Fruit fly (Drosophila melanogaster): ENCODE data around the gene CG32576.

Gene CG32576

DNA sequence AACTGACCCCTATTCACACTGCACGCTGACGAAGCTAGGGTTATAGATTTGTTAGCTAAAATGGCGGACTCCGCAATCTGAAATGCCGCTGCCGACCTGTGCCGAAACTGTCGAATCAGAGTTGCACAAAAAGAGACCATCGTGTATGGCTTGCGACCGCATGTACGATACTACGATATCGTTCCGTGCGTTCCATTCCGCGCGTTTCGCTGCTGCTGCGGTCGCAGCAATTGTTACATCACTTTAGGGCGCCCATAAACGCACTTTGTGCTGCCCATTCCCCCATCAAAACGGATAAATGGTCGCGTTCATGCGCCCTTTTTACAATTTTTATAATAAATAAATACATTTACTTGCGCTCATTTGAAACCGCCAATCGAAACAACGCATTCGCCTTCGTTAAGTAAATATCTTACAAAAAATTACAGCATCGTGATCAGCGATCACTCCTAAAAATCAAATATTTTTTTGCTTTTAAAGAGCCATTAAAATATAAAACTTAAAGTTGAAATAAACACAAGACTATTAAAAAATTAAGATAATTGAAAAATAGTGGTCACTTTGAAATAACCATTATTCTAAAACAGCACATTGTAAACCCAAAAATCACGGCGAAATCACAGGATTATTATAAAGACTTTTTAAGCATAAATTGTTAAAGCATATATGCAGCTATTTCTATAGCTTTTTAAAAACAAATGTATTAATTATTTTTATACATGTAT is 32.0 kb upstream of the CG32576 start, which contains the start of gene Cyp1 (continued):
- TF ChIP-seq Meics (GFP tag; optimal IDR thresholded peaks at IDR 0.05): peak; percentile 22
- TF ChIP-seq CG12155 (GFP tag; optimal IDR thresholded peaks at IDR 0.05): no peak
- TF ChIP-seq CG4730 (GFP tag; IDR thresholded peaks at IDR 0.05): 0 out of 2 replicates have a peak, but pooled peaks have one; percentile 25
- TF ChIP-seq tna (GFP tag; IDR thresholded peaks at IDR 0.05; ENCODE audit: partially characterized antibody): peak; percentile 73
- TF ChIP-seq Mes4 (GFP tag; optimal IDR thresholded peaks at IDR 0.05): no peak
- no peak for TF ChIP-seq CG8944 (GFP tag; optimal IDR thresholded peaks at IDR 0.05)
- no peak for TF ChIP-seq pum (GFP tag; optimal IDR thresholded peaks at IDR 0.05)
- TF ChIP-seq ftz-f1 (GFP tag; optimal IDR thresholded peaks at IDR 0.05): peak; percentile 1
- no peak for TF ChIP-seq Jarid2 (GFP tag; optimal IDR thresholded peaks at IDR 0.05)
- peak; percentile 90 for TF ChIP-seq CG17186 (GFP tag; optimal IDR thresholded peaks at IDR 0.05)
- TF ChIP-seq CG11456 (GFP tag; IDR thresholded peaks at IDR 0.05): 0 out of 3 replicates have a peak, but pooled peaks have one; percentile 66
- TF ChIP-seq CG8924 (tag; optimal IDR thresholded peaks at IDR 0.05): peak; percentile 10
- no peak for TF ChIP-seq CG15696 (tag; optimal IDR thresholded peaks at IDR 0.05)
- peak; percentile 11 for TF ChIP-seq ind (GFP tag; optimal IDR thresholded peaks at IDR 0.05)
- TF ChIP-seq klu (GFP tag; IDR thresholded peaks at IDR 0.05): 0 out of 2 replicates have a peak, but pooled peaks have one; percentile 23
- peak; percentile 24 for TF ChIP-seq HmgZ (tag; optimal IDR thresholded peaks at IDR 0.05)
- peak; percentile 58; the same call in 2 of the 3 replicates for TF ChIP-seq CG14860 (GFP tag; IDR thresholded peaks at IDR 0.05; ENCODE audit: partially characterized antibody)
- no peak for TF ChIP-seq CG17568 (GFP tag; optimal IDR thresholded peaks at IDR 0.05)
- peak; percentile 64 for TF ChIP-seq E2f2 (GFP tag; IDR thresholded peaks at IDR 0.05)
- no peak for TF ChIP-seq CG33557 (GFP tag; optimal IDR thresholded peaks at IDR 0.05)
- TF ChIP-seq Pdp1 (GFP tag; optimal IDR thresholded peaks at IDR 0.05): peak in 1 of 2 experiments; percentile 99
- TF ChIP-seq CG4360 (GFP tag; IDR thresholded peaks at IDR 0.05): peak; percentile 46; the same call in 1 of the 2 replicates
- TF ChIP-seq Myb (GFP tag; optimal IDR thresholded peaks at IDR 0.05): peak; percentile 44
- no peak for TF ChIP-seq cas (GFP tag; IDR thresholded peaks at IDR 0.05)
- TF ChIP-seq dysf (GFP tag; IDR thresholded peaks at IDR 0.05): peak; percentile 47; the same call in 2 of the 3 replicates
- TF ChIP-seq ato (GFP tag; IDR thresholded peaks at IDR 0.05; ENCODE audit: partially characterized antibody): peak; percentile 82
- TF ChIP-seq CG6791 (GFP tag; IDR thresholded peaks at IDR 0.05; ENCODE audit: partially characterized antibody): peak; percentile 85
- TF ChIP-seq Scr (GFP tag; IDR thresholded peaks at IDR 0.05; ENCODE audit: partially characterized antibody): peak; percentile 76
- TF ChIP-seq ewg (GFP tag; optimal IDR thresholded peaks at IDR 0.05): peak; percentile 12
- peak; percentile 13 for TF ChIP-seq Sry-β (GFP tag; optimal IDR thresholded peaks at IDR 0.05)
- TF ChIP-seq toy (GFP tag; IDR thresholded peaks at IDR 0.05): 0 out of 2 replicates have a peak, but pooled peaks have one; percentile 8
- TF ChIP-seq Doc3 (GFP tag; IDR thresholded peaks at IDR 0.05; ENCODE audit: partially characterized antibody): 0 out of 3 replicates have a peak, but pooled peaks have one; percentile 42
- peak; percentile 28 for TF ChIP-seq gfzf (GFP tag; optimal IDR thresholded peaks at IDR 0.05)
- TF ChIP-seq Awh (GFP tag; IDR thresholded peaks at IDR 0.05): 0 out of 2 replicates have a peak, but pooled peaks have one; percentile 33
- TF ChIP-seq Sry-δ (GFP tag; optimal IDR thresholded peaks at IDR 0.05): peak; percentile 80
- TF ChIP-seq ase (GFP tag; IDR thresholded peaks at IDR 0.05): peak; percentile 37; the same call in 1 of the 3 replicates
- TF ChIP-seq her (GFP tag; optimal IDR thresholded peaks at IDR 0.05): peak; percentile 73
- 0 out of 2 replicates have a peak, but pooled peaks have one; percentile 31 for TF ChIP-seq Ada2b (GFP tag; IDR thresholded peaks at IDR 0.05)
- TF ChIP-seq gce (GFP tag; IDR thresholded peaks at IDR 0.05): peak; percentile 61; the same call in 2 of the 3 replicates
- peak; percentile 44; the same call in 1 of the 2 replicates for TF ChIP-seq Xrp1 (GFP tag; IDR thresholded peaks at IDR 0.05)
- TF ChIP-seq Dek (tag; optimal IDR thresholded peaks at IDR 0.05): no peak
- TF ChIP-seq HmgD (GFP tag; optimal IDR thresholded peaks at IDR 0.05): peak; percentile 4
- peak; percentile 72 for TF ChIP-seq CG18764 (GFP tag; optimal IDR thresholded peaks at IDR 0.05)
- peak; percentile 21; the same call in 1 of the 2 replicates for TF ChIP-seq CG9215 (GFP tag; IDR thresholded peaks at IDR 0.05)
- peak; percentile 47; the same call in 1 of the 3 replicates for TF ChIP-seq ken (GFP tag; IDR thresholded peaks at IDR 0.05)
- TF ChIP-seq Nf-YA (GFP tag; IDR thresholded peaks at IDR 0.05): no peak; the same call in 1 of the 2 replicates
- TF ChIP-seq CG13894 (tag; optimal IDR thresholded peaks at IDR 0.05): peak; percentile 38
- peak; percentile 35 for TF ChIP-seq YL-1 (GFP tag; optimal IDR thresholded peaks at IDR 0.05)
